Worm (Caenorhabditis elegans) whole organism, L2 larva: ENCODE results near the gene math-42.

Experiments used
- C34F6.9 ChIP-seq: fragments of 150-350 bp; optimal IDR thresholded peaks from 2 replicates; lab custom pipeline; 2014; ENCODE audit warnings: missing biosample characterization, missing genetic modification characterization
- F13H6.1 ChIP-seq: sonication (generic microtip); optimal IDR thresholded peaks from 2 replicates; lab custom pipeline; 2016; ENCODE audit warnings: missing genetic modification characterization, missing compliant biosample characterization
- R02D3.7 ChIP-seq: fragments of 150-350 bp; optimal IDR thresholded peaks from 2 replicates; lab custom pipeline; 2014; ENCODE audit warnings: missing biosample characterization, missing genetic modification characterization
- Y55F3AM.14 ChIP-seq: fragments of 200-800 bp; sonication (Bioruptor generic); optimal IDR thresholded peaks from 2 replicates; lab custom pipeline; 2018; ENCODE audit warnings: mild to moderate bottlenecking, missing genetic modification characterization, missing compliant biosample characterization
- ama-1 ChIP-seq: fragments of 150-350 bp; optimal IDR thresholded peaks from 2 replicates; lab custom pipeline; 2018; ENCODE audit warnings: inconsistent platforms
- blmp-1 ChIP-seq: sonication (generic microtip); optimal IDR thresholded peaks from 2 replicates; lab custom pipeline; 2017; ENCODE audit warnings: missing genetic modification characterization, mild to moderate bottlenecking, missing compliant biosample characterization, antibody characterized with exemption, moderate library complexity; ENCODE audit not compliant: insufficient read depth
- ceh-16 ChIP-seq: fragments of 150-350 bp; optimal IDR thresholded peaks from 2 replicates; lab custom pipeline; 2014; ENCODE audit warnings: missing biosample characterization, missing genetic modification characterization
- ceh-82 ChIP-seq: fragments of 150-350 bp; optimal IDR thresholded peaks from 2 replicates; lab custom pipeline; 2014; ENCODE audit warnings: missing biosample characterization, missing genetic modification characterization
- dmd-4 ChIP-seq: sonication (generic microtip); optimal IDR thresholded peaks from 2 replicates; lab custom pipeline; 2017; ENCODE audit warnings: missing biosample characterization, missing genetic modification characterization
- egl-27 ChIP-seq: sonication (generic microtip); optimal IDR thresholded peaks from 3 replicates; lab custom pipeline; 2017; ENCODE audit warnings: missing biosample characterization, missing genetic modification reagents, missing genetic modification characterization
- elt-1 ChIP-seq: fragments of 150-350 bp; optimal IDR thresholded peaks from 2 replicates; lab custom pipeline; 2014; ENCODE audit warnings: missing biosample characterization, missing genetic modification characterization
- fos-1 ChIP-seq: fragments of 150-350 bp; optimal IDR thresholded peaks from 2 replicates; lab custom pipeline; 2014; ENCODE audit warnings: missing biosample characterization, missing genetic modification characterization
- gmeb-1 ChIP-seq: fragments of 150-350 bp; optimal IDR thresholded peaks from 2 replicates; lab custom pipeline; 2014; ENCODE audit warnings: missing biosample characterization, missing genetic modification characterization
- lin-11 ChIP-seq: fragments of 150-350 bp; sonication (generic microtip); optimal IDR thresholded peaks from 2 replicates; lab custom pipeline; 2014; ENCODE audit warnings: missing biosample characterization, missing genetic modification characterization, inconsistent platforms, mixed read lengths
- lin-13 ChIP-seq: fragments of 150-350 bp; optimal IDR thresholded peaks from 2 replicates; lab custom pipeline; 2014; ENCODE audit warnings: missing biosample characterization, missing genetic modification reagents, missing genetic modification characterization
- lin-39 ChIP-seq: fragments of 150-350 bp; optimal IDR thresholded peaks from 2 replicates; lab custom pipeline; 2014; ENCODE audit warnings: missing biosample characterization, missing genetic modification reagents, missing genetic modification characterization
- lsy-2 ChIP-seq, 2 experiments: fragments of 150-350 bp in 1 of 2; sonication (generic microtip) in 1 of 2; optimal IDR thresholded peaks; 2 replicates each; lab custom pipeline; 2014 to 2017; ENCODE audit warnings: missing biosample characterization in 2 of 2, missing genetic modification characterization in 2 of 2
- mab-5 ChIP-seq: fragments of 150-350 bp; optimal IDR thresholded peaks from 2 replicates; lab custom pipeline; 2014; ENCODE audit warnings: missing biosample characterization, missing genetic modification characterization
- mbf-1 ChIP-seq: sonication (generic microtip); optimal IDR thresholded peaks from 2 replicates; lab custom pipeline; 2017; ENCODE audit warnings: missing biosample characterization, missing genetic modification characterization
- nhr-11 ChIP-seq: fragments of 150-350 bp; optimal IDR thresholded peaks from 2 replicates; lab custom pipeline; 2014; ENCODE audit warnings: missing biosample characterization, missing genetic modification characterization
- nhr-129 ChIP-seq: fragments of 150-350 bp; optimal IDR thresholded peaks from 2 replicates; lab custom pipeline; 2014; ENCODE audit warnings: missing biosample characterization, missing genetic modification characterization
- nhr-23 ChIP-seq: fragments of 150-350 bp; optimal IDR thresholded peaks from 2 replicates; lab custom pipeline; 2014; ENCODE audit warnings: missing biosample characterization, missing genetic modification reagents, missing genetic modification characterization
- nhr-237 ChIP-seq: fragments of 150-350 bp; optimal IDR thresholded peaks from 2 replicates; lab custom pipeline; 2014; ENCODE audit warnings: missing biosample characterization, missing genetic modification characterization
- nhr-6 ChIP-seq: fragments of 150-350 bp; optimal IDR thresholded peaks from 2 replicates; lab custom pipeline; 2014; ENCODE audit warnings: missing biosample characterization, missing genetic modification characterization
- nhr-77 ChIP-seq: fragments of 150-350 bp; optimal IDR thresholded peaks from 2 replicates; lab custom pipeline; 2014; ENCODE audit warnings: missing biosample characterization, missing genetic modification characterization
- sem-4 ChIP-seq: fragments of 150-350 bp; optimal IDR thresholded peaks from 2 replicates; lab custom pipeline; 2014; ENCODE audit warnings: missing biosample characterization, missing genetic modification reagents, missing genetic modification characterization
- skn-1 ChIP-seq: sonication (generic microtip); optimal IDR thresholded peaks from 2 replicates; lab custom pipeline; 2017; ENCODE audit warnings: missing biosample characterization, missing genetic modification characterization
- sma-9 ChIP-seq, 2 experiments: fragments of 150-350 bp in 1 of 2; sonication (generic microtip) in 1 of 2; optimal IDR thresholded peaks; 2 replicates each; lab custom pipeline; 2014 to 2016; ENCODE audit warnings: missing genetic modification characterization in 2 of 2, mild to moderate bottlenecking in 1 of 2, missing biosample characterization in 1 of 2, missing compliant biosample characterization in 1 of 2, missing genetic modification reagents in 1 of 2, moderate library complexity in 1 of 2
- snpc-4 ChIP-seq: fragments of 150-350 bp; optimal IDR thresholded peaks from 2 replicates; lab custom pipeline; 2014; ENCODE audit warnings: missing biosample characterization, missing genetic modification characterization
- unc-39 ChIP-seq: fragments of 150-350 bp; optimal IDR thresholded peaks from 2 replicates; lab custom pipeline; 2014; ENCODE audit warnings: missing biosample characterization, missing genetic modification characterization
- unc-55 ChIP-seq: fragments of 150-350 bp; sonication (generic microtip); optimal IDR thresholded peaks from 3 replicates; lab custom pipeline; 2014; ENCODE audit warnings: missing biosample characterization, missing genetic modification reagents, missing genetic modification characterization
- zag-1 ChIP-seq: fragments of 150-350 bp; optimal IDR thresholded peaks from 2 replicates; lab custom pipeline; 2014; ENCODE audit warnings: missing biosample characterization, missing genetic modification characterization
- ztf-11 ChIP-seq: sonication (generic microtip); optimal IDR thresholded peaks from 2 replicates; lab custom pipeline; 2017; ENCODE audit warnings: missing biosample characterization, missing genetic modification characterization

The math-42 gene

DNA sequence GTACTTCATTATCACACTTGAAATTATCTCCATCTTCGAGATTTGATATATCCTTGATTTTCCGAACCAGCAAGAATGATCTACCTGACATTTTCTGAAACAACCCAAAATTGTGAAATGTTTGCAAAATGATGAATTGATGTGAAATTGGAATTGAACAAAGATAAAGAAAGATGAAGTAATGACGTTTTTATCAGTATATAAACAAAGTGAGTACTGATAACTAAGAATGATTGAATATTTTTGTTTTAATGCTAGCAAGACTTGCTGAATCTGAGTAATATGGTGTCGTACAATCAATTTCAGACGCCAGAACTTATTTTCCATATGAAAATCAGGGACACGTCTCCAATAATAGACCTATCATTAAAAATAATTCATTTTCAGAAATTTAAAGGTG, 22.4 kb downstream of the math-42 start, which contains the start of gene math-37:
math-37 (minus strand) TSS at position 101 of the 400 bp plus-strand sequence.
- TF ChIP-seq egl-27 (tag; lab: Kevin White, UChicago): no peak
- peak; percentile 48 for TF ChIP-seq fos-1

DNA sequence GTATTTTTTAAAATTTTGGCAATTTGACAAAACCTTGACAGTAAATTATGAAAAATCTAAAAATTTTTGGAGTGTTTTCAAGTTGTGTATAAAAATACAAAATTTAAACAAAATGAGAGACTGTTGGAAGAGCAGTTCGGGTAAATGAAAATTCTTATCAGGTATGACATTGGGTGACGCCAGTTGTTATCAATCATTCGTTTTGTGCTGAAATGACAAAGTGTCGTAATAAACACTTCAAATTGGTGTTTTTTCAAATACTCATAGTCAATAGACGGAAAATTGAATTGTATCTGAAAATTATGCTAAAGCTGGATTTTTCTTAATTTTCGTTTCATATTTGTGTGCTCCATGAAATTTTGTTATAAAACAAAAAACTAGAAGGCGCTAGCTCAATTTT, 23.0 kb downstream of the math-42 start:
- TF ChIP-seq lin-13 (GFP tag; lab: Kevin White, UChicago): no peak
- TF ChIP-seq fos-1: peak; percentile 76

DNA sequence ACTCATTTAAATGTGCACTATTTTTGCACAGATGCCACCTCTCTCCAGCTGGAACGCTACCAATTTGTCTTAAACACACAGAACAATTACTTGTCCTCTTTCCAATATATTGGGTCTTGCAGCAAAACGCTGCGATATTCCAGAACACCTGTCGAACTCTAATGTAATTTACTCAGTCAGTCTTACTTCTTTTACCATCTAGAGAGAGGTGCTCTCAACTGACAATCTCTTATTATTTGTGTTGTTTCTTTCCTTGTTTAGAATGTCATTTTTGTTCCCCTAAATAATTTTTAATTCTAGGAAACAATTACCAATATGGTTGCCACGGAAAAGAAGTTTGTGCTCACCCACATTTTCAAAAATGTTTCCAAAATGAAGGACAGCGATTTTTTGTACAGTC, 31.0 kb downstream of the math-42 start, which contains the start of gene sdz-28:
sdz-28 (plus strand) TSS at position 301 of the 400 bp plus-strand sequence.
- no peak for TF ChIP-seq lsy-2 (tag; optimal IDR thresholded peaks at IDR 0.05; lab: Kevin White, UChicago)
- TF ChIP-seq nhr-6 (tag; lab: Kevin White, UChicago): no peak

DNA sequence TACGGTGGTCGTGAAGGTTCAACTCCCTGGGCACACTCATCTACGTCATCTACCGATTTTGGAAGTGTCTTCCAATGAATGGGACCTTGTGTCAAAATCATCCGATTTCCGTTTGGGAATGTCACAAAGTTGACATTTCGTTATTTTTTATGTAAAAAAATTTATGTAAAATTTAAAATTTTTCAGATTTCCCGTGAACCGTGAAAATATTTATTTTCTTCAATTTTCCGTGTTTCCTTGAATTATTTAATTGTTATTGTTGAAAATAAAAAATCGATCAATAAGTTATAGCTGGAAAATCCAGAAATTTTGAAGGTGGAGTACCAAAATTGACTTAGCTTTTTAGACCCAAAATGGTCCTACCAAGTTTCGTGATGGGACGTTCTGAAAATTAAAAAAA, 35.9 kb downstream of the math-42 start, which contains the start of gene hpo-7:
hpo-7 (minus strand) TSS at position 101 of the 400 bp plus-strand sequence.
- no peak for TF ChIP-seq fos-1
- no peak for TF ChIP-seq R02D3.7 (tag; lab: Kevin White, UChicago)
- TF ChIP-seq ceh-82: no peak
- no peak for TF ChIP-seq ceh-16 (tag; lab: Kevin White, UChicago)
- TF ChIP-seq gmeb-1 (tag; lab: Kevin White, UChicago): no peak
- no peak for TF ChIP-seq lin-39 (tag; lab: Kevin White, UChicago)
- no peak for TF ChIP-seq sem-4
- no peak for TF ChIP-seq dmd-4 (tag; lab: Kevin White, UChicago)

DNA sequence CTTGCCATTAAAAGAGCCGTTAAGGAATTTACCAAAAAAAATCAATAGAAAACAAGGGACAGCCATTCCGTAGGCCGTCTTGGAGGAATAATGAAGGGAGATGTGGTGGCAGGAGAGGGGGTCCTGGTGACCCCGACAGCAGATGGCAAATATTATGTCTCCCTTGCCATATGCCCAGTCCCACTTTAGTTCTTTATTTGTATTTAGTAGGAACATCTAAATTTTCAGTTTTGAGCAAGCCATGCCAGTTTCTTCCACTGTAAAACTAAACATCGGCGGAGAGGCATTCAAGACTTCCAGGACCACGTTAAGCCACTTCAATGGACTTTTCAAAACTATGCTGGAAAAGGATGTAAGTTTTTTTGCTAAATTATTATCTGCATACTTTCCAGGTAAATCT, 37.5 kb downstream of the math-42 start, which contains the start of gene C40A11.4:
C40A11.4 (plus strand) TSS at position 188 of the 400 bp plus-strand sequence.
- TF ChIP-seq ceh-16 (tag; lab: Kevin White, UChicago) (no peak), F13H6.1 (tag; lab: Kevin White, UChicago) (no peak), C34F6.9 (tag; lab: Kevin White, UChicago) (no peak), nhr-237 (no peak), lin-11 (tag; lab: Kevin White, UChicago) (no peak), blmp-1 (no peak), sma-9 (GFP tag; optimal IDR thresholded peaks at IDR 0.05; lab: Kevin White, UChicago) (no peak), sma-9 (tag; optimal IDR thresholded peaks at IDR 0.05; lab: Kevin White, UChicago) (no peak), nhr-77 (tag; lab: Kevin White, UChicago) (no peak), nhr-6 (tag; lab: Kevin White, UChicago) (no peak)

DNA sequence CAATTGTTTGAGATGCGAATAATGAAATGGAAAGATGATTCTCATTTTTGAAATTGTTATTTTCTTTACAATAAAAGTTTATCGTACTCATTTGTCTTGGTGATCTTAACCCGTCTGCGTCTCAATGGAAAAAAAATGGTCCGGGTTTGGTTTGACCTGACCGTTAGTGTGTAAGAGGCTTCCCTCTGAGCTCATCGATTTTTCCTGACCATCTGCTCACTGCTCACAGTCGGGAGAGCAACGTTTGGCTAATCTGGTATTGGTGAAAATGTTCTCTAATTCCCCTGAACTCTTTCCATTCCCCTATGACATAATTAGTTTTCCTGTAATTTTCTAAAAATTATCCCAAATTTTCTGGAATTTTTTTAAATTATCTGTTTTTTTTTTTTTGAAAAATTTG, 39.2 kb downstream of the math-42 start:
- TF ChIP-seq lin-13 (GFP tag; lab: Kevin White, UChicago) (no peak), F13H6.1 (tag; lab: Kevin White, UChicago) (no peak), fos-1 (no peak), C34F6.9 (tag; lab: Kevin White, UChicago) (no peak), nhr-11 (tag; lab: Kevin White, UChicago) (no peak), sem-4 (no peak), nhr-23 (no peak), dmd-4 (tag; lab: Kevin White, UChicago) (no peak), zag-1 (tag; lab: Kevin White, UChicago) (no peak), elt-1 (no peak), skn-1 (tag; lab: Kevin White, UChicago) (no peak), mab-5 (tag; lab: Kevin White, UChicago) (no peak), nhr-129 (tag; lab: Kevin White, UChicago) (no peak), gmeb-1 (tag; lab: Kevin White, UChicago) (no peak)

DNA sequence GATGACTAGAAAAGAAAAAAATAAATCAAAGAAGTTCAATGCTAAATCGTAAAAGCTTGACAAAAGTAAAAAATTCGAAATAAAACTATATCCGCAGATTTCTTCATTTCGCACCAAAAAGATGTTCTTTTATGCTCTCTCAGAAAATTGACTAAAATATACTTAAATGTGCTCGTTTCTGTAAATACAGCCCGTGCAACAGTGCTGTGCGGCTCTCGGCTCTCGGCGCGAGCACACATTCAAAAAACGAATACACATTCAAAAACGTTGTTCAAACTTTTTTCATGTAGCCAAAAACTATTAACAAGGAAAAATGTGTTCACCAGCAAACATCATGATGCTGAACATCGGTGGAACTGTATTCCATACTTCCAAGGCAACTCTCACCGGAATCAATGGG, 41.1 kb downstream of the math-42 start, which contains the start of gene C40A11.3:
C40A11.3 (plus strand) TSS at position 301 of the 400 bp plus-strand sequence.
- TF ChIP-seq nhr-6 (tag; lab: Kevin White, UChicago) (no peak), blmp-1 (no peak), ceh-82 (no peak), ama-1 (lab: Kevin White, UChicago) (no peak), unc-55 (no peak), R02D3.7 (tag; lab: Kevin White, UChicago) (no peak), nhr-129 (tag; lab: Kevin White, UChicago) (no peak), Y55F3AM.14 (GFP tag; lab: Kevin White, UChicago) (no peak), nhr-23 (no peak), mab-5 (tag; lab: Kevin White, UChicago) (no peak), mbf-1 (no peak), unc-39 (no peak), F13H6.1 (tag; lab: Kevin White, UChicago) (no peak), ztf-11 (tag; lab: Kevin White, UChicago) (no peak), fos-1 (no peak), nhr-237 (no peak), snpc-4 (tag; lab: Kevin White, UChicago) (no peak), lsy-2 (tag; optimal IDR thresholded peaks at IDR 0.05; lab: Kevin White, UChicago) (no peak)
